Fruit fly (Drosophila melanogaster) whole organism, adult: ENCODE data around the gene glo.

ENCODE experiments used
- CG12768 ChIP-seq: fragments of 200-800 bp; sonication (Bioruptor generic); optimal IDR thresholded peaks from 2 replicates; lab custom pipeline; 2017; ENCODE audit warnings: missing biosample characterization, missing genetic modification characterization, mild to moderate bottlenecking, moderate library complexity, missing genetic modification reagents
- CG14711 ChIP-seq: fragments of 200-800 bp; sonication (Bioruptor generic); optimal IDR thresholded peaks from 2 replicates; lab custom pipeline; 2018; ENCODE audit warnings: missing biosample characterization, mild to moderate bottlenecking, missing genetic modification characterization, moderate library complexity
- CG1620 ChIP-seq: fragments of 200-800 bp; sonication (Bioruptor generic); optimal IDR thresholded peaks from 2 replicates; lab custom pipeline; 2016; ENCODE audit warnings: missing biosample characterization, missing genetic modification characterization
- CG7045 ChIP-seq: fragments of 200-800 bp; sonication (Bioruptor generic); optimal IDR thresholded peaks from 2 replicates; lab custom pipeline; 2017; ENCODE audit warnings: missing biosample characterization, mild to moderate bottlenecking, missing genetic modification characterization
- Clk ChIP-seq: fragments of 200-800 bp; sonication (Bioruptor generic); optimal IDR thresholded peaks from 2 replicates; lab custom pipeline; 2017; ENCODE audit warnings: missing biosample characterization, missing genetic modification characterization
- Hr96 ChIP-seq: fragments of 200-800 bp; sonication (Bioruptor generic); optimal IDR thresholded peaks from 2 replicates; lab custom pipeline; 2016; ENCODE audit warnings: missing biosample characterization, missing genetic modification characterization
- Mnt ChIP-seq: fragments of 200-800 bp; sonication (Bioruptor generic); optimal IDR thresholded peaks from 2 replicates; lab custom pipeline; 2016; ENCODE audit warnings: missing biosample characterization, mild to moderate bottlenecking, missing genetic modification characterization
- cic ChIP-seq: fragments of 200-800 bp; sonication (Bioruptor generic); optimal IDR thresholded peaks from 2 replicates; lab custom pipeline; 2017; ENCODE audit warnings: missing biosample characterization, mild to moderate bottlenecking, missing genetic modification characterization, moderate library complexity
- cnc ChIP-seq, 2 experiments: fragments of >200 bp; optimal IDR thresholded peaks; 2 replicates each; lab custom pipeline; 2017
- kay ChIP-seq: fragments of 200-800 bp; sonication (Bioruptor generic); peaks from one replicate; lab custom pipeline; 2016; ENCODE audit warnings: missing biosample characterization, missing genetic modification characterization, borderline replicate concordance
- tj ChIP-seq: fragments of 200-800 bp; sonication (Bioruptor generic); optimal IDR thresholded peaks from 3 replicates; lab custom pipeline; 2017; ENCODE audit warnings: missing biosample characterization, mild to moderate bottlenecking, missing genetic modification characterization, moderate library complexity
- toe ChIP-seq: fragments of 200-800 bp; sonication (Bioruptor generic); optimal IDR thresholded peaks from 2 replicates; lab custom pipeline; 2016; ENCODE audit warnings: missing biosample characterization, missing genetic modification characterization

DNA sequence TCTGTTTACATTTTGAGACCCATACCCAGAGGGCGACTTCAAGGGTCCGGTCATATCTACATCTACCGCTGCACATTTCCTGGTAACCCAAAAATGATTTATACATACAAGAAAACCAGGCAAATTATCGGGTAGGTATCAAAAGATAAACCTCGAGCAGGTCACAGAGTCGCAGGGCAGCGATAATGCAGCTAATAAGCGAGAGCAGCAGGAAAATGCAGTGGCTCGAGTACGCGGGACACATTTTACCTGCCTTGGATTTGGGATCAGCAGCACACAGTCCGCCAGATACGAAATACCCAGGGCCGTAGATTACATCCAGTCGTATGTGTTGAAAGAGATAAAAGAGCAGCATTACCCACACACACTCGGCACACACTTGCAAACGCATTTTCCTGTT lies 44.0 kb downstream of the glo start:
- no peak for TF ChIP-seq Mnt (GFP tag; lab: Kevin White, UChicago)
- no peak for TF ChIP-seq cnc (optimal IDR thresholded peaks at IDR 0.05; lab: Kevin White, UChicago)
- TF ChIP-seq kay = no peak
- TF ChIP-seq CG7045 (GFP tag; lab: Kevin White, UChicago) = no peak
- TF ChIP-seq tj (GFP tag; lab: Kevin White, UChicago) = no peak
- TF ChIP-seq CG14711 (tag; lab: Kevin White, UChicago) = no peak
- no peak for TF ChIP-seq Clk (GFP tag; lab: Kevin White, UChicago)
- TF ChIP-seq CG1620 = no peak
- no peak for TF ChIP-seq Hr96 (GFP tag; lab: Kevin White, UChicago)
- no peak for TF ChIP-seq cic (GFP tag; lab: Kevin White, UChicago)
- no peak for TF ChIP-seq toe (GFP tag; lab: Kevin White, UChicago)
- TF ChIP-seq CG12768 = no peak
